Worm (Caenorhabditis elegans) whole organism, L1 larva: ENCODE results near the gene pup-2.

Experiments
- ama-1 ChIP-seq: fragments of 150-350 bp; optimal IDR thresholded peaks from 2 replicates; lab custom pipeline; 2014
- elt-3 ChIP-seq, 6 experiments: fragments of 150-350 bp in 1 of 6; sonication (generic microtip); optimal IDR thresholded peaks; 2 replicates each; lab custom pipeline; 2017 to 2018; ENCODE audit warnings: missing biosample characterization in 6 of 6, missing genetic modification characterization in 6 of 6, inconsistent platforms in 1 of 6
- mef-2 ChIP-seq: fragments of 150-350 bp; optimal IDR thresholded peaks from 2 replicates; lab custom pipeline; 2014; ENCODE audit warnings: missing biosample characterization, missing genetic modification characterization
- skn-1 ChIP-seq: fragments of 150-350 bp; optimal IDR thresholded peaks from 2 replicates; lab custom pipeline; 2014; ENCODE audit warnings: missing biosample characterization, missing genetic modification characterization
- snpc-4 ChIP-seq: fragments of 150-350 bp; optimal IDR thresholded peaks from 2 replicates; lab custom pipeline; 2014; ENCODE audit warnings: missing biosample characterization, missing genetic modification characterization
- sox-4 ChIP-seq: sonication (generic microtip); optimal IDR thresholded peaks from 2 replicates; lab custom pipeline; 2016; ENCODE audit warnings: missing genetic modification characterization, missing compliant biosample characterization
- ztf-4 ChIP-seq: fragments of 150-350 bp; optimal IDR thresholded peaks from 2 replicates; lab custom pipeline; 2014; ENCODE audit warnings: missing biosample characterization, missing genetic modification characterization

DNA sequence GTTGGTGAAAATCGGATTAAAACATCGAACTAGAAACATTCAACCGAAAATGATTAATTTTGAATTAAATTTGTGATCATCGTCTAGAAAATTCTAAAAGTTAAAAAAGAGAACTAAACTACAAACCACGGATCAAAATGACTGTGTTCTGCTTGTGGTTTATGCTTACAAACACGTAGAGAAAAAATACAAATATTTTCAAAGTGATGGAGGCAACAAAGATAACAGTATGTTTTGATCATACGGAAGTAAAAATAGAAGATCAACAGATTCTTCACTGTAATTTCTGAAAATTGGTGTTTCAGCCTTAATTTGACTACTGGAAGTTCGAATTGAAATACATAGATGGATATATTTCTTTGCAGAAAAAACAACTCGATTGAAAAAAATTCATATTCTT, 17.6 kb downstream of the pup-2 start:
- TF ChIP-seq skn-1 (no peak), sox-4 (tag; lab: Kevin White, UChicago) (no peak), snpc-4 (tag; lab: Kevin White, UChicago) (no peak), mef-2 (tag; lab: Kevin White, UChicago) (no peak), elt-3 (tag; optimal IDR thresholded peaks at IDR 0.05; lab: Kevin White, UChicago) (no peak), ztf-4 (no peak), ama-1 (lab: Kevin White, UChicago) (no peak)
